Fruit fly (Drosophila melanogaster) whole organism, embryonic: ENCODE measurements around the gene Scgbeta.

Experiments
- Asciz ChIP-seq: fragments of 200-800 bp; sonication (Bioruptor generic); optimal IDR thresholded peaks from 2 replicates; lab custom pipeline; 2017; ENCODE audit warnings: missing biosample characterization, mild to moderate bottlenecking, missing genetic modification characterization, missing genetic modification reagents
- Awh ChIP-seq: fragments of 200-800 bp; sonication (Bioruptor generic); IDR thresholded peaks from 2 replicates; pipeline ENCODE4, ENCODE4 v1.3.6; 2022; ENCODE audit warnings: missing biosample characterization, missing genetic modification characterization
- B-H2 ChIP-seq: fragments of 200-800 bp; sonication (Bioruptor generic); optimal IDR thresholded peaks from 2 replicates; lab custom pipeline; 2018; ENCODE audit warnings: missing biosample characterization, mild to moderate bottlenecking, missing genetic modification characterization
- CG10274 ChIP-seq: fragments of 200-800 bp; sonication (Bioruptor generic); optimal IDR thresholded peaks from 3 replicates; lab custom pipeline; 2017; ENCODE audit warnings: missing biosample characterization, mild to moderate bottlenecking, missing genetic modification characterization
- CG10543 ChIP-seq: fragments of 200-800 bp; sonication (Bioruptor generic); optimal IDR thresholded peaks from 3 replicates; lab custom pipeline; 2017; ENCODE audit warnings: missing biosample characterization, mild to moderate bottlenecking, missing genetic modification characterization, moderate library complexity
- CG11695 ChIP-seq: fragments of 200-800 bp; sonication (Bioruptor generic); IDR thresholded peaks from 3 replicates; pipeline ENCODE4 v1.3.6; 2022; ENCODE audit warnings: missing biosample characterization, missing genetic modification characterization
- CG11696 ChIP-seq: fragments of 200-800 bp; sonication (Bioruptor generic); IDR thresholded peaks from 2 replicates; pipeline ENCODE4 v1.3.6; 2022; ENCODE audit warnings: missing biosample characterization, missing genetic modification characterization
- CG12104 ChIP-seq: fragments of 200-800 bp; sonication (Bioruptor generic); optimal IDR thresholded peaks from 3 replicates; lab custom pipeline; 2016; ENCODE audit warnings: missing biosample characterization, missing genetic modification characterization
- CG12744 ChIP-seq: fragments of 200-800 bp; sonication (Bioruptor generic); optimal IDR thresholded peaks from 2 replicates; lab custom pipeline; 2016; ENCODE audit warnings: missing biosample characterization, missing genetic modification characterization
- CG13123 ChIP-seq: fragments of 200-800 bp; sonication (Bioruptor generic); optimal IDR thresholded peaks from 2 replicates; lab custom pipeline; 2016; ENCODE audit warnings: missing biosample characterization, missing genetic modification characterization
- CG14710 ChIP-seq: fragments of 200-800 bp; sonication (Bioruptor generic); optimal IDR thresholded peaks from 3 replicates; lab custom pipeline; 2019; ENCODE audit warnings: missing biosample characterization, mild to moderate bottlenecking, missing genetic modification characterization, moderate library complexity
- CG17568 ChIP-seq: fragments of 200-800 bp; sonication (Bioruptor generic); optimal IDR thresholded peaks from 2 replicates; lab custom pipeline; 2018; ENCODE audit warnings: missing biosample characterization, mild to moderate bottlenecking, missing genetic modification characterization, moderate library complexity
- CG17802 ChIP-seq: fragments of 200-800 bp; sonication (Bioruptor generic); optimal IDR thresholded peaks from 2 replicates; lab custom pipeline; 2018; ENCODE audit warnings: missing biosample characterization, mild to moderate bottlenecking, missing genetic modification characterization, moderate library complexity
- CG17912 ChIP-seq: fragments of 200-800 bp; sonication (Bioruptor generic); optimal IDR thresholded peaks from 2 replicates; lab custom pipeline; 2018; ENCODE audit warnings: missing biosample characterization, mild to moderate bottlenecking, missing genetic modification characterization
- CG18011 ChIP-seq: fragments of 200-800 bp; sonication (Bioruptor generic); optimal IDR thresholded peaks from 2 replicates; lab custom pipeline; 2017; ENCODE audit warnings: missing biosample characterization, missing genetic modification characterization, mild to moderate bottlenecking, moderate library complexity, missing genotype
- CG30020 ChIP-seq: fragments of 200-800 bp; optimal IDR thresholded peaks from 2 replicates; lab custom pipeline; 2019; ENCODE audit warnings: missing biosample characterization, mild to moderate bottlenecking, missing genetic modification characterization, moderate library complexity
- CG31365 ChIP-seq: fragments of 200-800 bp; sonication (Bioruptor generic); optimal IDR thresholded peaks from 2 replicates; lab custom pipeline; 2018; ENCODE audit warnings: missing biosample characterization, mild to moderate bottlenecking, missing genetic modification characterization
- CG4360 ChIP-seq: fragments of 200-800 bp; sonication (Bioruptor generic); IDR thresholded peaks from 2 replicates; pipeline ENCODE4 v1.3.6; 2022; ENCODE audit warnings: missing biosample characterization, missing genetic modification characterization
- CG6813 ChIP-seq: fragments of 200-800 bp; sonication (Bioruptor generic); optimal IDR thresholded peaks from 2 replicates; lab custom pipeline; 2017; ENCODE audit warnings: missing biosample characterization, missing genetic modification characterization, mild to moderate bottlenecking, moderate library complexity, missing genetic modification reagents
- CG7271 ChIP-seq: fragments of 200-800 bp; sonication (Bioruptor generic); optimal IDR thresholded peaks from 2 replicates; lab custom pipeline; 2018; ENCODE audit warnings: missing biosample characterization, mild to moderate bottlenecking, missing genetic modification characterization, moderate library complexity
- CG8089 ChIP-seq: fragments of 200-800 bp; sonication (Bioruptor generic); optimal IDR thresholded peaks from 3 replicates; lab custom pipeline; 2016; ENCODE audit warnings: missing biosample characterization, missing genetic modification characterization
- CTCF ChIP-seq: fragments of 200-800 bp; sonication (Bioruptor generic); optimal IDR thresholded peaks from 2 replicates; lab custom pipeline; 2017; ENCODE audit warnings: missing biosample characterization, mild to moderate bottlenecking, missing genetic modification characterization, moderate library complexity
- Dad ChIP-seq: fragments of 200-800 bp; sonication (Bioruptor generic); optimal IDR thresholded peaks from 3 replicates; lab custom pipeline; 2016; ENCODE audit warnings: missing biosample characterization, missing genetic modification characterization
- Dref ChIP-seq: fragments of 200-800 bp; sonication (Bioruptor generic); IDR thresholded peaks from 2 replicates; pipeline ENCODE4 v1.3.6; 2022; ENCODE audit warnings: missing biosample characterization, missing genetic modification characterization
- Ets65A ChIP-seq: fragments of 200-800 bp; sonication (Bioruptor generic); peaks from one replicate; lab custom pipeline; 2016; ENCODE audit warnings: missing biosample characterization, missing genetic modification characterization
- Fer2 ChIP-seq: fragments of 200-800 bp; sonication (Bioruptor generic); optimal IDR thresholded peaks from 2 replicates; lab custom pipeline; 2018; ENCODE audit warnings: missing biosample characterization, mild to moderate bottlenecking, missing genetic modification characterization, moderate library complexity
- HmgD ChIP-seq: fragments of 200-800 bp; sonication (Bioruptor generic); optimal IDR thresholded peaks from 3 replicates; lab custom pipeline; 2016; ENCODE audit warnings: missing biosample characterization, missing genetic modification characterization
- Kr ChIP-seq: fragments of 200-800 bp; sonication (Bioruptor generic); optimal IDR thresholded peaks from 2 replicates; lab custom pipeline; 2017; ENCODE audit warnings: missing biosample characterization, mild to moderate bottlenecking, missing genetic modification characterization
- Mad ChIP-seq: fragments of 200-800 bp; sonication (Bioruptor generic); optimal IDR thresholded peaks from 2 replicates; lab custom pipeline; 2016; ENCODE audit warnings: missing biosample characterization, missing genetic modification characterization
- Mrtf ChIP-seq: fragments of 200-800 bp; sonication (Bioruptor generic); IDR thresholded peaks from 3 replicates; pipeline ENCODE4 v1.3.6; 2022; ENCODE audit warnings: missing biosample characterization, missing genetic modification characterization
- Opbp ChIP-seq: fragments of 200-800 bp; sonication (Bioruptor generic); IDR thresholded peaks from 3 replicates; pipeline ENCODE4 v1.3.6; 2022; ENCODE audit warnings: missing biosample characterization, missing genetic modification characterization; ENCODE audit not compliant: partially characterized antibody
- Rx ChIP-seq: fragments of 200-800 bp; sonication (Bioruptor generic); IDR thresholded peaks from 2 replicates; pipeline ENCODE4 v1.3.6; 2022; ENCODE audit warnings: missing biosample characterization, missing genetic modification characterization
- Xbp1 ChIP-seq: fragments of 200-800 bp; sonication (Bioruptor generic); optimal IDR thresholded peaks from 3 replicates; lab custom pipeline; 2016; ENCODE audit warnings: missing biosample characterization, mild to moderate bottlenecking, missing genetic modification characterization
- ab ChIP-seq: fragments of 200-800 bp; sonication (Bioruptor generic); optimal IDR thresholded peaks from 2 replicates; lab custom pipeline; 2016; ENCODE audit warnings: missing biosample characterization, missing genetic modification characterization
- caup ChIP-seq: fragments of 200-800 bp; sonication (Bioruptor generic); optimal IDR thresholded peaks from 3 replicates; lab custom pipeline; 2017; ENCODE audit warnings: missing biosample characterization, mild to moderate bottlenecking, missing genetic modification characterization, moderate library complexity; ENCODE audit not compliant: severe bottlenecking
- cg ChIP-seq: fragments of 200-800 bp; sonication (Bioruptor generic); optimal IDR thresholded peaks from 3 replicates; lab custom pipeline; 2019; ENCODE audit warnings: missing biosample characterization, mild to moderate bottlenecking, missing genetic modification characterization, moderate library complexity
- chinmo ChIP-seq: fragments of 200-800 bp; sonication (Bioruptor generic); IDR thresholded peaks from 4 replicates; pipeline ENCODE4 v1.3.6; 2022; ENCODE audit warnings: missing biosample characterization, missing genetic modification characterization; ENCODE audit not compliant: partially characterized antibody
- dpn ChIP-seq, 2 experiments: fragments of 200-800 bp; sonication (Bioruptor generic); optimal IDR thresholded peaks; 3 replicates each; lab custom pipeline; 2016; ENCODE audit warnings: missing biosample characterization in 2 of 2, missing genetic modification characterization in 2 of 2
- emc ChIP-seq: fragments of 200-800 bp; sonication (Bioruptor generic); optimal IDR thresholded peaks from 2 replicates; lab custom pipeline; 2016; ENCODE audit warnings: missing biosample characterization, missing genetic modification characterization
- eve ChIP-seq, 2 experiments: fragments of >200 bp; optimal IDR thresholded peaks; 2 replicates each; lab custom pipeline; 2017; ENCODE audit warnings: missing biosample characterization in 2 of 2, missing genetic modification characterization in 2 of 2
- fru ChIP-seq: fragments of >200 bp; optimal IDR thresholded peaks from 2 replicates; lab custom pipeline; 2017
- ftz-f1 ChIP-seq: fragments of 200-800 bp; sonication (Bioruptor generic); optimal IDR thresholded peaks from 2 replicates; lab custom pipeline; 2016; ENCODE audit warnings: missing biosample characterization, missing genetic modification characterization
- gcm2 ChIP-seq: fragments of 200-800 bp; sonication (Bioruptor generic); optimal IDR thresholded peaks from 2 replicates; lab custom pipeline; 2016; ENCODE audit warnings: missing biosample characterization, missing genetic modification characterization
- ham ChIP-seq: fragments of 200-800 bp; sonication (Bioruptor generic); IDR thresholded peaks from 2 replicates; pipeline ENCODE4 v1.3.6; 2022; ENCODE audit warnings: missing biosample characterization, missing genetic modification characterization
- hth ChIP-seq: fragments of >200 bp; optimal IDR thresholded peaks from 2 replicates; lab custom pipeline; 2017; ENCODE audit warnings: inconsistent platforms
- lab ChIP-seq: fragments of 200-800 bp; sonication (Bioruptor generic); optimal IDR thresholded peaks from 3 replicates; lab custom pipeline; 2017; ENCODE audit warnings: missing biosample characterization, missing genetic modification characterization, mild to moderate bottlenecking, moderate library complexity, missing genetic modification reagents
- nom ChIP-seq: fragments of 200-800 bp; sonication (Bioruptor generic); optimal IDR thresholded peaks from 2 replicates; lab custom pipeline; 2017; ENCODE audit warnings: missing biosample characterization, missing genetic modification characterization, mild to moderate bottlenecking, moderate library complexity, missing genetic modification reagents
- repo ChIP-seq: fragments of 200-800 bp; sonication (Bioruptor generic); optimal IDR thresholded peaks from 2 replicates; lab custom pipeline; 2016; ENCODE audit warnings: missing biosample characterization, missing genetic modification characterization
- scrt ChIP-seq: fragments of 200-800 bp; sonication (Bioruptor generic); optimal IDR thresholded peaks from 2 replicates; lab custom pipeline; 2018; ENCODE audit warnings: missing biosample characterization, mild to moderate bottlenecking, missing genetic modification characterization, moderate library complexity
- tx ChIP-seq: fragments of 200-800 bp; sonication (Bioruptor generic); optimal IDR thresholded peaks from 2 replicates; lab custom pipeline; 2016; ENCODE audit warnings: missing biosample characterization, missing genetic modification characterization

The Scgbeta gene

DNA sequence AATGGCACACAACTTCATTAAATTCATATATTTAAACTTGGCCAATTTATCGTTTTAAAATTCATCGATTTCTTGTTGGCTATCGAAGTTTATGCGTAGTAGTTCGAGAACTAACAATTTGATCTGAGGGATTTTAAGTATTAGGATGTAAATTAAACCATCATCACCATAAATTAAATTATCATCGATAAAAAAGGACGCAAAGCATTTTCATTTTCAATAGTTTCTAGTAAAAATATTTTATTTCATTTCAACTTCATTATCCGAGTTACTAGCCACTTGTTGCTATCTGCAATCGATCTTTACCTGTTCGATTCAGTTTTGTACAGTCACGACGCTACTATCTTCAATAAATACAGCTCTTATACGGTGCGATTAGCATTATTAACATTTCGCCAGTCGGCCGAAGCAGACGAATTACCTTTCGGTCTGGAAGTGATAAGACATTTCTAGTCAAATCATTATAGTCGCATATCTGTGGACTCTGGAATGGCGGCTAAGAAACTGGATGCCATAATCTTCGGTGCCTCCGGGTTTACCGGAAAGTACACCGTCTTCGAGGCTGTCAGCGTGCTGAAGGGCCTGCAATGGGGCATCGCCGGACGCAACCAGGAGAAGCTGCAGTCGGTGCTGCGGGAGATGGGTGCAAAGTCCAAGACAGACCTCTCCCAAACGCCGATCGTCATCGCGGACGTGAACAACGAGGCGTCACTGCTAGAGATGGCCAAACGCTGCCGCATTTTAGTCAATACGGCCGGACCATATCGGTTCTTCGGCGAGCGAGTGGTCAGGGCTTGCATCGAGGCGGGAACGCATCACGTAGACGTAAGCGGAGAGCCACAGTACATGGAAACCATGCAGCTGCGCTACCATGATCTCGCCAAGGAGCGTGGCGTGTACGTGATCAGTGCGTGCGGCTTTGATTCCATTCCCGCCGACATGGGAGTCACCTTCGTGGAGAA, 15.7 kb downstream of the Scgbeta start, which contains the start of gene CG5167 (continued):
- TF ChIP-seq CG6813 (GFP tag; lab: Kevin White, UChicago): no peak
- peak; percentile 27 for TF ChIP-seq scrt (GFP tag; lab: Kevin White, UChicago)
- TF ChIP-seq CTCF (GFP tag; lab: Kevin White, UChicago): no peak
- TF ChIP-seq chinmo (GFP tag; lab: Robert Waterston, UW): 0 out of 4 replicates have a peak, but pooled peaks have one; percentile 25
- no peak for TF ChIP-seq fru
- no peak for TF ChIP-seq repo (GFP tag; lab: Kevin White, UChicago)
- TF ChIP-seq hth (lab: Kevin White, UChicago): no peak
- no peak for TF ChIP-seq ftz-f1 (GFP tag; lab: Kevin White, UChicago)
- peak in 1 of 2 experiments; percentile 49 for TF ChIP-seq dpn (GFP tag; optimal IDR thresholded peaks at IDR 0.05; lab: Kevin White, UChicago)
- TF ChIP-seq B-H2: no peak
- no peak for TF ChIP-seq CG13123 (GFP tag; lab: Kevin White, UChicago)
- TF ChIP-seq Dref (GFP tag; lab: Robert Waterston, UW): peak; percentile 49
- no peak for TF ChIP-seq Fer2 (tag; lab: Kevin White, UChicago)
- peak; percentile 27; the same call in 1 of the 3 replicates for TF ChIP-seq CG11695
- TF ChIP-seq CG17568 (GFP tag; lab: Kevin White, UChicago): no peak
- no peak for TF ChIP-seq eve (GFP tag; optimal IDR thresholded peaks at IDR 0.05; lab: Kevin White, UChicago)
- no peak for TF ChIP-seq CG10543 (GFP tag; lab: Kevin White, UChicago)
- TF ChIP-seq Kr (GFP tag; lab: Kevin White, UChicago): no peak
- TF ChIP-seq CG4360 (GFP tag; lab: Robert Waterston, UW): no peak
- no peak for TF ChIP-seq CG11696 (GFP tag; lab: Robert Waterston, UW)
- TF ChIP-seq Xbp1 (GFP tag; lab: Kevin White, UChicago): peak; percentile 28
- no peak for TF ChIP-seq tx (GFP tag; lab: Kevin White, UChicago)
- no peak for TF ChIP-seq Awh (GFP tag; lab: Robert Waterston, UW)
- TF ChIP-seq caup: peak; percentile 6
- no peak for TF ChIP-seq emc
- no peak for TF ChIP-seq Opbp (GFP tag; lab: Robert Waterston, UW)
- no peak for TF ChIP-seq Dad (GFP tag; lab: Kevin White, UChicago)
- TF ChIP-seq CG17802 (tag; lab: Kevin White, UChicago): no peak
- peak; percentile 44 for TF ChIP-seq Ets65A (GFP tag; lab: Kevin White, UChicago)
- no peak for TF ChIP-seq CG12744 (GFP tag; lab: Kevin White, UChicago)
- no peak for TF ChIP-seq CG17912 (GFP tag; lab: Kevin White, UChicago)
- TF ChIP-seq CG7271 (tag; lab: Kevin White, UChicago): no peak
- no peak for TF ChIP-seq CG10274
- no peak for TF ChIP-seq Mrtf (GFP tag; lab: Robert Waterston, UW)
- no peak for TF ChIP-seq Asciz
- TF ChIP-seq Rx (GFP tag; lab: Robert Waterston, UW): no peak
- no peak for TF ChIP-seq gcm2 (GFP tag; lab: Kevin White, UChicago)
- no peak for TF ChIP-seq cg (GFP tag; lab: Kevin White, UChicago)
- TF ChIP-seq CG31365 (tag; lab: Kevin White, UChicago): no peak
- peak; percentile 54 for TF ChIP-seq lab (GFP tag; lab: Kevin White, UChicago)
- no peak for TF ChIP-seq CG18011
- TF ChIP-seq CG14710: peak; percentile 51
- TF ChIP-seq CG12104 (GFP tag; lab: Kevin White, UChicago): peak; percentile 36
- peak; percentile 95 for TF ChIP-seq nom
- TF ChIP-seq CG30020 (tag; lab: Kevin White, UChicago): peak; percentile 5
- no peak for TF ChIP-seq Mad (GFP tag; lab: Kevin White, UChicago)
- TF ChIP-seq HmgD: no peak
- no peak for TF ChIP-seq ham (GFP tag; lab: Robert Waterston, UW)
- TF ChIP-seq CG8089 (GFP tag; lab: Kevin White, UChicago): no peak
- no peak for TF ChIP-seq ab (GFP tag; lab: Kevin White, UChicago)
